Worm (Caenorhabditis elegans) whole organism, L2 larva: Measurements from ENCODE around the gene his-32.

Experiments used
- C34F6.9 ChIP-seq: fragments of 150-350 bp; optimal IDR thresholded peaks from 2 replicates; lab custom pipeline; 2014; ENCODE audit warnings: missing biosample characterization, missing genetic modification characterization
- F13H6.1 ChIP-seq: sonication (generic microtip); optimal IDR thresholded peaks from 2 replicates; lab custom pipeline; 2016; ENCODE audit warnings: missing genetic modification characterization, missing compliant biosample characterization
- R02D3.7 ChIP-seq: fragments of 150-350 bp; optimal IDR thresholded peaks from 2 replicates; lab custom pipeline; 2014; ENCODE audit warnings: missing biosample characterization, missing genetic modification characterization
- alr-1 ChIP-seq: fragments of 150-350 bp; optimal IDR thresholded peaks from 2 replicates; lab custom pipeline; 2014; ENCODE audit warnings: missing biosample characterization, missing genetic modification characterization
- aly-2 ChIP-seq: fragments of 150-350 bp; optimal IDR thresholded peaks from 2 replicates; lab custom pipeline; 2014; ENCODE audit warnings: missing biosample characterization, missing genetic modification characterization
- ama-1 ChIP-seq: fragments of 150-350 bp; optimal IDR thresholded peaks from 2 replicates; lab custom pipeline; 2018; ENCODE audit warnings: inconsistent platforms
- blmp-1 ChIP-seq: sonication (generic microtip); optimal IDR thresholded peaks from 2 replicates; lab custom pipeline; 2017; ENCODE audit warnings: missing genetic modification characterization, mild to moderate bottlenecking, missing compliant biosample characterization, antibody characterized with exemption, moderate library complexity; ENCODE audit not compliant: insufficient read depth
- ceh-16 ChIP-seq: fragments of 150-350 bp; optimal IDR thresholded peaks from 2 replicates; lab custom pipeline; 2014; ENCODE audit warnings: missing biosample characterization, missing genetic modification characterization
- ceh-82 ChIP-seq: fragments of 150-350 bp; optimal IDR thresholded peaks from 2 replicates; lab custom pipeline; 2014; ENCODE audit warnings: missing biosample characterization, missing genetic modification characterization
- crh-2 ChIP-seq: sonication (generic microtip); optimal IDR thresholded peaks from 2 replicates; lab custom pipeline; 2017; ENCODE audit warnings: missing biosample characterization, missing genetic modification characterization
- dmd-4 ChIP-seq: sonication (generic microtip); optimal IDR thresholded peaks from 2 replicates; lab custom pipeline; 2017; ENCODE audit warnings: missing biosample characterization, missing genetic modification characterization
- egl-27 ChIP-seq: sonication (generic microtip); optimal IDR thresholded peaks from 3 replicates; lab custom pipeline; 2017; ENCODE audit warnings: missing biosample characterization, missing genetic modification reagents, missing genetic modification characterization
- elt-3 ChIP-seq: sonication (generic microtip); optimal IDR thresholded peaks from 2 replicates; lab custom pipeline; 2017; ENCODE audit warnings: missing biosample characterization, missing genetic modification characterization
- fos-1 ChIP-seq: fragments of 150-350 bp; optimal IDR thresholded peaks from 2 replicates; lab custom pipeline; 2014; ENCODE audit warnings: missing biosample characterization, missing genetic modification characterization
- gmeb-1 ChIP-seq: fragments of 150-350 bp; optimal IDR thresholded peaks from 2 replicates; lab custom pipeline; 2014; ENCODE audit warnings: missing biosample characterization, missing genetic modification characterization
- lin-11 ChIP-seq: fragments of 150-350 bp; sonication (generic microtip); optimal IDR thresholded peaks from 2 replicates; lab custom pipeline; 2014; ENCODE audit warnings: missing biosample characterization, missing genetic modification characterization, inconsistent platforms, mixed read lengths
- lin-13 ChIP-seq: fragments of 150-350 bp; optimal IDR thresholded peaks from 2 replicates; lab custom pipeline; 2014; ENCODE audit warnings: missing biosample characterization, missing genetic modification reagents, missing genetic modification characterization
- lin-39 ChIP-seq: fragments of 150-350 bp; optimal IDR thresholded peaks from 2 replicates; lab custom pipeline; 2014; ENCODE audit warnings: missing biosample characterization, missing genetic modification reagents, missing genetic modification characterization
- lsy-2 ChIP-seq, 2 experiments: fragments of 150-350 bp in 1 of 2; sonication (generic microtip) in 1 of 2; optimal IDR thresholded peaks; 2 replicates each; lab custom pipeline; 2014 to 2017; ENCODE audit warnings: missing biosample characterization in 2 of 2, missing genetic modification characterization in 2 of 2
- mab-5 ChIP-seq: fragments of 150-350 bp; optimal IDR thresholded peaks from 2 replicates; lab custom pipeline; 2014; ENCODE audit warnings: missing biosample characterization, missing genetic modification characterization
- mbf-1 ChIP-seq: sonication (generic microtip); optimal IDR thresholded peaks from 2 replicates; lab custom pipeline; 2017; ENCODE audit warnings: missing biosample characterization, missing genetic modification characterization
- mdl-1 ChIP-seq, 2 experiments: fragments of 150-350 bp in 1 of 2; sonication (generic microtip) in 1 of 2; optimal IDR thresholded peaks; 2 replicates each; lab custom pipeline; 2017; ENCODE audit warnings: missing biosample characterization in 2 of 2, missing genetic modification characterization in 2 of 2
- nhr-10 ChIP-seq: sonication (generic microtip); optimal IDR thresholded peaks from 2 replicates; lab custom pipeline; 2017; ENCODE audit warnings: missing biosample characterization, missing genetic modification characterization
- nhr-11 ChIP-seq: fragments of 150-350 bp; optimal IDR thresholded peaks from 2 replicates; lab custom pipeline; 2014; ENCODE audit warnings: missing biosample characterization, missing genetic modification characterization
- nhr-129 ChIP-seq: fragments of 150-350 bp; optimal IDR thresholded peaks from 2 replicates; lab custom pipeline; 2014; ENCODE audit warnings: missing biosample characterization, missing genetic modification characterization
- nhr-21 ChIP-seq: fragments of 150-350 bp; optimal IDR thresholded peaks from 2 replicates; lab custom pipeline; 2014; ENCODE audit warnings: missing biosample characterization, missing genetic modification characterization
- nhr-23 ChIP-seq: fragments of 150-350 bp; optimal IDR thresholded peaks from 2 replicates; lab custom pipeline; 2014; ENCODE audit warnings: missing biosample characterization, missing genetic modification reagents, missing genetic modification characterization
- nhr-237 ChIP-seq: fragments of 150-350 bp; optimal IDR thresholded peaks from 2 replicates; lab custom pipeline; 2014; ENCODE audit warnings: missing biosample characterization, missing genetic modification characterization
- nhr-6 ChIP-seq: fragments of 150-350 bp; optimal IDR thresholded peaks from 2 replicates; lab custom pipeline; 2014; ENCODE audit warnings: missing biosample characterization, missing genetic modification characterization
- peb-1 ChIP-seq: fragments of 150-350 bp; optimal IDR thresholded peaks from 2 replicates; lab custom pipeline; 2014; ENCODE audit warnings: missing biosample characterization, missing genetic modification characterization
- sem-4 ChIP-seq: fragments of 150-350 bp; optimal IDR thresholded peaks from 2 replicates; lab custom pipeline; 2014; ENCODE audit warnings: missing biosample characterization, missing genetic modification reagents, missing genetic modification characterization
- sma-3 ChIP-seq: sonication (generic microtip); optimal IDR thresholded peaks from 2 replicates; lab custom pipeline; 2016; ENCODE audit warnings: missing genetic modification reagents, missing genetic modification characterization, missing compliant biosample characterization
- sma-9 ChIP-seq, 2 experiments: fragments of 150-350 bp in 1 of 2; sonication (generic microtip) in 1 of 2; optimal IDR thresholded peaks; 2 replicates each; lab custom pipeline; 2014 to 2016; ENCODE audit warnings: missing genetic modification characterization in 2 of 2, mild to moderate bottlenecking in 1 of 2, missing biosample characterization in 1 of 2, missing compliant biosample characterization in 1 of 2, missing genetic modification reagents in 1 of 2, moderate library complexity in 1 of 2
- snpc-4 ChIP-seq: fragments of 150-350 bp; optimal IDR thresholded peaks from 2 replicates; lab custom pipeline; 2014; ENCODE audit warnings: missing biosample characterization, missing genetic modification characterization
- unc-39 ChIP-seq: fragments of 150-350 bp; optimal IDR thresholded peaks from 2 replicates; lab custom pipeline; 2014; ENCODE audit warnings: missing biosample characterization, missing genetic modification characterization
- unc-55 ChIP-seq: fragments of 150-350 bp; sonication (generic microtip); optimal IDR thresholded peaks from 3 replicates; lab custom pipeline; 2014; ENCODE audit warnings: missing biosample characterization, missing genetic modification reagents, missing genetic modification characterization
- unc-62 ChIP-seq: fragments of 150-350 bp; optimal IDR thresholded peaks from 2 replicates; lab custom pipeline; 2014; ENCODE audit warnings: missing biosample characterization, missing genetic modification reagents, missing genetic modification characterization
- ztf-11 ChIP-seq: sonication (generic microtip); optimal IDR thresholded peaks from 2 replicates; lab custom pipeline; 2017; ENCODE audit warnings: missing biosample characterization, missing genetic modification characterization

The his-32 gene

DNA sequence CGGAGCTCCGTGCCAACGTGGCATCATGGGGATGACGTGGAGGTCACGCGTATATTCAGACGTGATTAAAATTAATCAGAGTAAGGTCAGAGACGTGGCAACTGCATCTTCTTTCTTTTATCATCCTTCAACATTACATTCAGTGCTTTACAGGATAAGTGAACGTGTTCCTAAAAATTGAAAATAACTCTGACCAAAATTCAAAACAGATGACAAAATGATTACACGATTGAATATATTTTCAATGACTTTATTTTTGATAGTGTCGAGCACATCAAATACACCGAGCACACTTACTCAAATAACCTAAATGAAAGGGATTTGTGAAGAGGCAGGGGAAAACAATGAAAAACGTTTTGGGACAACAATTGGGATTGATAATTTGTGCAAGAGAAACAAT is 47.8 kb upstream of the his-32 start, which contains the start of gene K07H8.9:
TSS of gene K07H8.9 (minus strand) at position 125 of the 400 bp plus-strand sequence.
- TF ChIP-seq ztf-11 (tag; lab: Kevin White, UChicago) (no peak), gmeb-1 (tag; lab: Kevin White, UChicago) (no peak)

DNA sequence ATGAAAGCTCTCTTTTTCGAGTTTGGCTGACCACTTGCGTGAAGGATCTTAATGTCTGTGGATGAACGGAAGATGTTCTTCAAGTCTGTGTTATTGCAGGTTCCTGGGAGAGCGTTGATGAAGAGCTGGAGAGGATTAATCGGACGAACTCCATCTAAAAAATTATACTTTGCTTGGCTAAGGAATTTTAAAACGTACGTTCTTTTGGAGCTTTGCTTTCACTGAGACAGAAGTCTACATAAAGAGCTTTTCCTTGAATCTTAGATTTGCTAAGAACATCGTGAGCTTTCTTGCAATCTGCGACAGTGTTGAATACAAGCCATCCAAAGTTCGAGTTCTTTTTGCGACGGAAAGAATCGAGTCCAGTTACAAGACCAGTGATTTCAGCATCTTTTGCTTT is 46.8 kb upstream of the his-32 start:
- TF ChIP-seq unc-62 (GFP tag; lab: Kevin White, UChicago) = no peak
- TF ChIP-seq alr-1 (tag; lab: Kevin White, UChicago) = no peak
- TF ChIP-seq elt-3 (tag; lab: Kevin White, UChicago) = no peak
- TF ChIP-seq, all 48 proteins: peak for 0

DNA sequence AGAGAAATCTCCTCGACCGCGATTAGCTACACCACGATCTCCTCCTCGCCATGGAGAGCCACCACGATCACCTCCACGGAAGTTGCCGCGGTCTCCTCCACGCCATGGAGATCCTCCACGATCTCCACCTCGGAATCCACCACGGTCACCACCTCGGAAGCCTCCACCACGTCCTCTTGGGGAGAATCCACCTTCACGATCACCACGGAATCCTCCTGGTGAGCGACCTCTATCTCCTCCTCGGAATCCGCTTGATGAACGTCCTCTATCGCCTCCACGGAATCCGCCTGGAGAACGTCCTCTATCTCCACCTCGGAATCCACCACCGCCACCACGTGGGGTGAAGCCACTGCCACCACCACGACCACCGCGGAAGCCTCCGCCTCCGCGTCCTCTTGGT is 45.0 kb upstream of the his-32 start:
- no peak for TF ChIP-seq gmeb-1 (tag; lab: Kevin White, UChicago)
- TF ChIP-seq R02D3.7 (tag; lab: Kevin White, UChicago) = no peak
- no peak for TF ChIP-seq ama-1 (lab: Kevin White, UChicago)
- TF ChIP-seq blmp-1 (tag; lab: Kevin White, UChicago) = no peak
- TF ChIP-seq, all 48 proteins: peak for 0

DNA sequence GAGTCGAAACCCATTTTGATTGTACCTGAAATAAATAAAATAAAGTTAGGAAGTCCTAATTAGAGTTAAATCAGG is 44.8 kb upstream of the his-32 start, which contains the start of gene nucl-1:
TSS of gene nucl-1 (minus strand) at position 26 of the 75 bp plus-strand sequence.
- TF ChIP-seq nhr-23 (tag; lab: Kevin White, UChicago) (no peak), peb-1 (tag; lab: Kevin White, UChicago) (no peak), fos-1 (tag; lab: Kevin White, UChicago) (no peak), sma-9 (GFP tag; optimal IDR thresholded peaks at IDR 0.05; lab: Kevin White, UChicago) (no peak), sma-9 (tag; optimal IDR thresholded peaks at IDR 0.05; lab: Kevin White, UChicago) (no peak), mdl-1 (tag; optimal IDR thresholded peaks at IDR 0.05; lab: Kevin White, UChicago) (no peak), nhr-11 (tag; lab: Kevin White, UChicago) (no peak), lin-39 (tag; lab: Kevin White, UChicago) (no peak), aly-2 (tag; lab: Kevin White, UChicago) (no peak), unc-55 (no peak), C34F6.9 (no peak), dmd-4 (tag; lab: Kevin White, UChicago) (no peak), sem-4 (tag; lab: Kevin White, UChicago) (no peak), ceh-82 (tag; lab: Kevin White, UChicago) (no peak), nhr-237 (no peak), snpc-4 (tag; lab: Kevin White, UChicago) (no peak), unc-39 (tag; lab: Kevin White, UChicago) (no peak), ceh-16 (tag; lab: Kevin White, UChicago) (no peak)

DNA sequence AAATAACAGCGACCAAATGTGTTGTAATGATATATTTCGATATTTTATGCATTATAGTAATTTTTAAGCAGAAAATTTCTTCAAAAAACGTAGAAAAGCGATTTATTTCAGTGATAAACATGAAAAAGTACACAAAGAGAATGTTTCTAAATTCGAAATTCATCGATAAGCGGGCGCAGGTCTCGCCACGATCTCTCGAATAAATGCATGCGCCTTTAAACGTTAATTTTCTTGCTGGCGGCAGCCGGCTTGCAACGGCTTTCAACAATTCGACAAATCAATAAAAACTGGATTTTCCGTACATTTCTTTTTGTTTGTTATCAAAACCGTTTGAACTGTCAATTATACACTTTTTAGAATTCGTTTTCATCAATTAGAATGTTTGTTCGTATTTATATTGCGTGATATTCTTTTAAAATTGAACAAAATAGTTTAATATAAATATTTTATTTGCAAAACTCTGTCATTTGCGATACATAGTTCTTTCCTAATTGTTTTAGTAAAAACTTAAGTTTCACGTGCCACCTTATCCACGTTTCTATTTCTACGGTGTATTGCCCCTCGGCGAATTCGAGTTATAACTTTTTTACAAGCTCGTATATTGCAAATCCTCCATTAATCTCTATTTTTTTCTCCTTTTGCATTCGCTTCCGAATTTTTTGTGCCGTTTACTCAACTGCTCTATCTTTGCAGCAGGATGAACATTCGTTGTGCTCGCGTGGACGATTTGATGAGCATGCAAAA is 44.4 kb upstream of the his-32 start, which contains the start of gene daf-31:
TSS of gene daf-31 (plus strand) at position 694 of the 744 bp plus-strand sequence.
- TF ChIP-seq unc-55 = peak; percentile 76
- no peak for TF ChIP-seq lin-39 (tag; lab: Kevin White, UChicago)
- TF ChIP-seq gmeb-1 (tag; lab: Kevin White, UChicago) = peak; percentile 54
- no peak for TF ChIP-seq ama-1 (lab: Kevin White, UChicago)
- no peak for TF ChIP-seq mab-5 (tag; lab: Kevin White, UChicago)
- TF ChIP-seq nhr-10 = no peak
- TF ChIP-seq C34F6.9 = peak; percentile 58
- peak; percentile 31 for TF ChIP-seq fos-1 (tag; lab: Kevin White, UChicago)
- TF ChIP-seq sma-9 (GFP tag; optimal IDR thresholded peaks at IDR 0.05; lab: Kevin White, UChicago) = peak; percentile 4
- no peak for TF ChIP-seq sma-9 (tag; optimal IDR thresholded peaks at IDR 0.05; lab: Kevin White, UChicago)
- peak; percentile 57 for TF ChIP-seq nhr-129
- TF ChIP-seq crh-2 = peak; percentile 19
- TF ChIP-seq F13H6.1 (tag; lab: Kevin White, UChicago) = peak; percentile 28
- peak; percentile 29 for TF ChIP-seq lin-13 (GFP tag; lab: Kevin White, UChicago)
- peak in 1 of 2 experiments; percentile 77 for TF ChIP-seq lsy-2 (tag; optimal IDR thresholded peaks at IDR 0.05; lab: Kevin White, UChicago)

DNA sequence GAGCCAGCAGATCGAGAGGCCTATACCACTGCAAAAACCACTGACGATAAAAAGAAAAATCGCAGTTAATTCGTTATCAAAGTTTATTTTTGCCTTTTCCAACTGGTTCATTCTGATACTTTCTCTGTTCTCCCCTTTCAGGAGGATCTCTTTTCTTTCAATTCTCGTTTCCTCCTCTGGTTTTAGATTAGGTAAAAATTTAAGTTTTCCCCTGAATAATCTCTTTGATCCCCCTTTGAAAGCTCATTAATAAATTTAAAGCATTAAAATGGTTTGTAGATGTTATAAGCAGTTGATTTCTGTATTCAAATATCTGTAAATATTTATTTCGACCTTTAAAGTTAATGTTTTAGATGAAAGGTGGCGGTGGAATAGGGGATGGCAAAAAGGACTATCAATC is 42.9 kb upstream of the his-32 start, which contains the start of gene K07H8.2:
TSS of gene K07H8.2 (plus strand) at position 301 of the 400 bp plus-strand sequence.
- TF ChIP-seq lin-39 (tag; lab: Kevin White, UChicago) = no peak
- TF ChIP-seq nhr-129 = no peak
- no peak for TF ChIP-seq lin-11 (tag; lab: Kevin White, UChicago)
- no peak for TF ChIP-seq C34F6.9
- TF ChIP-seq fos-1 (tag; lab: Kevin White, UChicago) = no peak
- TF ChIP-seq nhr-6 (tag; lab: Kevin White, UChicago) = no peak
- TF ChIP-seq mbf-1 (tag; lab: Kevin White, UChicago) = no peak
- TF ChIP-seq F13H6.1 (tag; lab: Kevin White, UChicago) = no peak
- TF ChIP-seq sma-3 (GFP tag; lab: Kevin White, UChicago) = no peak
- no peak for TF ChIP-seq nhr-21 (tag; lab: Kevin White, UChicago)
- no peak for TF ChIP-seq ztf-11 (tag; lab: Kevin White, UChicago)
- TF ChIP-seq ceh-82 (tag; lab: Kevin White, UChicago) = no peak
- no peak for TF ChIP-seq elt-3 (tag; lab: Kevin White, UChicago)
- no peak for TF ChIP-seq dmd-4 (tag; lab: Kevin White, UChicago)
- TF ChIP-seq egl-27 = no peak
- no peak for TF ChIP-seq sma-9 (GFP tag; optimal IDR thresholded peaks at IDR 0.05; lab: Kevin White, UChicago)
- no peak for TF ChIP-seq sma-9 (tag; optimal IDR thresholded peaks at IDR 0.05; lab: Kevin White, UChicago)
- TF ChIP-seq ama-1 (lab: Kevin White, UChicago) = no peak
- TF ChIP-seq unc-39 (tag; lab: Kevin White, UChicago) = no peak
